Fruit fly (Drosophila melanogaster) whole organism: Measurements from ENCODE around the gene dlg1.

Source experiments
- CG8478 ChIP-seq: fragments of >200 bp; optimal IDR thresholded peaks from 2 replicates; lab custom pipeline; 2018; ENCODE audit warnings: inconsistent platforms
- Dll ChIP-seq: fragments of >200 bp; optimal IDR thresholded peaks from 2 replicates; lab custom pipeline; 2017
- EcR ChIP-seq, 2 experiments: fragments of >200 bp; optimal IDR thresholded peaks; 2 replicates each; lab custom pipeline; 2017; ENCODE audit warnings: missing biosample characterization in 2 of 2, missing genetic modification characterization in 2 of 2, missing genetic modification reagents in 2 of 2
- pan ChIP-seq: fragments of >200 bp; optimal IDR thresholded peaks from 2 replicates; lab custom pipeline; 2017
- psq ChIP-seq: fragments of >200 bp; optimal IDR thresholded peaks from 2 replicates; lab custom pipeline; 2017
- usp ChIP-seq: fragments of >200 bp; optimal IDR thresholded peaks from 2 replicates; lab custom pipeline; 2017; ENCODE audit warnings: missing biosample characterization, missing genetic modification characterization, mixed read lengths

- TF ChIP-seq psq (lab: Kevin White, UChicago): no peak
- TF ChIP-seq Dll (lab: Kevin White, UChicago): no peak
- TF ChIP-seq EcR (GFP tag; optimal IDR thresholded peaks at IDR 0.05; lab: Kevin White, UChicago): no peak
- TF ChIP-seq usp: no peak
- TF ChIP-seq CG8478 (lab: Kevin White, UChicago): no peak
- TF ChIP-seq pan (lab: Kevin White, UChicago): no peak
Measured at dm6 chrX:11379139-11379538, 9.7 kb downstream of the dlg1 start.
